Fruit fly (Drosophila melanogaster) S2 (cell line): ENCODE measurements around the gene Lcp65Ag2.

Experiments
- CG8478 ChIP-seq: fragments of >200 bp; optimal IDR thresholded peaks from 2 replicates; lab custom pipeline; 2018
- CTCF ChIP-seq, 2 experiments: fragments of >200 bp; optimal IDR thresholded peaks; 2 replicates each; lab custom pipeline; 2018

Gene Lcp65Ag2

DNA sequence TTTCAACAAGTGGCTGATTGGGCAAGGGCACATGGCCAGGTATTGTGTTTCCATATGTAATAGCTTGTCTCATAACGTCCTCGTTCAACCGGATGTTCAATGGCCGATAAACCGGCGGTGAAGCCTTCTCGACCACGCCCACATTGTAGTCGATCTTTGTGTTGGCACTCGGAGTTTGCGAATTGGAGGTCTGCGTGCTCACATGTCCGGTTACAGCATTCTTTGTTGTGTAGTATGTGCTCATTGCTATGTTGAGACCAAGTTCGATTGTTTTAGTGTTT is 8.0 kb downstream of the Lcp65Ag2 start:
- TF ChIP-seq CTCF (optimal IDR thresholded peaks at IDR 0.05; lab: Kevin White, UChicago) (no peak), CG8478 (no peak)

DNA sequence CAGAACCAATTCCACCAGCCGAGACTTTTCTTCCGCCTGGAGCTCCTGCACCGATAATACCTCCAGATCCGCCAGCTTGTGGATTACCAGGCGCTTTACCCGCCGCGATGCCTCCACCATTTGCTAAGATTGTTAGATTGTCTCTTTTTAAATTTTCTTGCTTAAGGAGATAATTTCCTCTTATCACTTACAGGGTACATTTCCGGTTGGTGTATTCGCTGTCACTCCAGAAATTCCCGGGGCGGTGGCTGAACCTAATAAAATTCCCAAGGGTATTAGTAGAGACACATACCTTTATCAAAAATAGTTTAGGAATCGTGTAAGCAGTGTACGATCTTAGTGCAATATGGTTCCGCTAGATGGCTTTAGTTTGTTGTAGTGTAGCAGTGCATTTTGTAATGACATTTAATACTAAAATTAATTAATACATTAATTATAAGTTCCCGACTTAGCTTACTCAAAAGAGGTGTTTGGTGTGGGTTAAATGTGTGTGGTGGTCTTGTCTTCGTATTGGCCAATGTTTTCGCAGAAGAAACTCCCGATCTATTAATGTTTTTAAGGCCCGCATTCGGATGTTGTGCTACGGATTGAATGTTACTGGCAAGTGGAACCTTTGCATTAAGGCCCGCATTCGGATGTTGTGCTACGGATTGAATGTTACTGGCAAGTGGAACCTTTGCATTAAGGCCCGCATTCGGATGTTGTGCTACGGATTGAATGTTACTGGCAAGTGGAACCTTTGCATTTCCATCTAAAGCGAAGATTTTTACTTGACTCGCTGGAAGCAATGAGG is 8.6 kb downstream of the Lcp65Ag2 start:
- peak; percentile 91 to 94 for TF ChIP-seq CTCF (optimal IDR thresholded peaks at IDR 0.05; lab: Kevin White, UChicago)
- TF ChIP-seq CG8478 = no peak

DNA sequence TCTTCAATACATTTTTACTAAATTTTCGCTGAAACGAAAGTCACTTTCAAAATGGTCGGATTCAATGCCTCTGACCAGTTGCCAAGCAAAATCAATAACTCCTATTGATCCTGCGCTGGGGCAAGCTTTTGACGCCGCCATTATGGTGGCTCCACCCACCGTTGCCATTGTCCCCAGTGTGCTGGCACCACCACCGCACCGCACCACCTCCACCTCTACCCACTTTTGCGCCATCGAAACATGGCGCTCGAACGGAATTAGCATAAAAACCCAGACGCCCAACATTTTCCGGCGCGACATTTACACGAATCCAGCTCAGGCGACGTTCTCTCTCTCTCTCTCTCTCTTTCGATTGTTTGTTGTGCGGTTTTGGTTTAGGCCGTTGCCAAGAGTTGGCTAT is 16.5 kb downstream of the Lcp65Ag2 start:
- TF ChIP-seq CG8478 (no peak), CTCF (optimal IDR thresholded peaks at IDR 0.05; lab: Kevin White, UChicago) (no peak)

DNA sequence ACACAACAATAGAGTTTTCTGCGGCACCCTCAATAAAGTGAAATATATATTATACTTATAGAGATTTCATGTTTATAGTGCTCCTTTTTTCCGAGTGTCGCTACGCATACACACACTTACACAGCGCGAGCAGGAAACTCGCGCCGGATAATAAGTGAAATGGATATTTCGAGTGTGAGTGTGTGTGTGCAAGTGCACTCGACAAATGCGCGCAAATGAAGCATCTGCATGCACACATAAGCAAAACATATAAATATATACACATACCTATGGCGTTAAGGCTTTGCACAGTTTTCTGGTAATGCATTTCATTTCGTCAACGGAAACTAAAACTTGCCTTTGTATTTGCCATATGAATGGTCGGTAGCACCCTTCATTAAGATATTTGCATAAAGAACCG is 17.9 kb downstream of the Lcp65Ag2 start:
- TF ChIP-seq CG8478 = no peak
- TF ChIP-seq CTCF (optimal IDR thresholded peaks at IDR 0.05; lab: Kevin White, UChicago) = no peak

DNA sequence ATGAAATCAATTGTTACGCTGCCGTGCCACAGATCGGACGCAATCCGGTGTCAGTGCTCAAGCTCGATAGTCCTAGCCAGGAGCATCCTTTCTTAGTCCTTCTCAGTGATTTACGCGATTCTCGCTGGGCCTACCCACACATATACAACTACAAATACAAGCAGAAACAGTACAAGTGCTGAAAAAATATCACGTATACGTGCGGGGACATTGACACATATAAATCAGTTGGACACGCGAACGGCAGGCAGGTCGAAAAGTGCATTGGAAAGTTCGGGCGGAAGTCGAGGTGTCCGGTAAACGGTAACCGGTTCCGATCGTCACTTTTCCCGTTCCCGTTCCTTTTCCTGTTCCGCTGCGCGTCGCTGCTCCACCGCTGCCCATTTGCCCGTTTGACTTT is 21.9 kb downstream of the Lcp65Ag2 start:
- TF ChIP-seq CG8478 = no peak
- TF ChIP-seq CTCF (optimal IDR thresholded peaks at IDR 0.05; lab: Kevin White, UChicago) = no peak

DNA sequence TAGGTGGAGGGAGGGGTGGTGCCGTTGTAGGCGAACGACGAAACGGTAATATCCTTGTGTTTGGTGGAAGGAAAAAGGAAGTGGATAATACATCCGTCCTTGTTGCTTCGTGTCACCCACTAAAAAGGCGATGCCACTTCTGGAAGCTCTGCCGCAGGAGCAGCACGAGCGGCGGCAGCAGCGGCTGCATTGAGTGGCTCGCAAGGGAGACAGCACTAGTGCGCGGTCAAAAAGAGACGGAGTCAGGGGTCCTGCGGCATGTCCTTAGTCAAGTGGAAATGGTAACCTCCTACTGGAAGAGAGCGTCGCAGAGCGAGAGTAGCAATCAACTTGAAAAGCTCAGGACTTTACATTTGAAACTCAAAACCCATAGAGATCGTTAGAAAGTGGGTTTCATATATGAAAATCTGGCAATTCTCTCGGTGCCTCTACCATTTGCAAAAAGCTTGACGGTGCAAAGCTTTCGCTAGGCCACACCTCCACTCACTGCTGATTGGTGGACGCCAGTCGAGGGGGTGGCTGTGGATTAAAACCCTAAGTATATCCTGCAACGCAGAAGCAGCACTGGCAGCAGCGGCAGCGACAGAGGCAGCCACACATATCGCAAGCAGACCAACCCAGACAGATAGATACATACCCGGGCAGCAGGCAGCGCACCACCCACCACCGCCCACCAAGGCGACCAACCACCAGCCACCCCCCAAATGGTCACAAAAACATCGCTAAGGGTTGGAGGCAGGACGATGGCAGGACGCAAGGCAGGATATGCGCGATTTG is 22.5 kb downstream of the Lcp65Ag2 start:
- TF ChIP-seq CG8478 (no peak), CTCF (optimal IDR thresholded peaks at IDR 0.05; lab: Kevin White, UChicago) (no peak)

DNA sequence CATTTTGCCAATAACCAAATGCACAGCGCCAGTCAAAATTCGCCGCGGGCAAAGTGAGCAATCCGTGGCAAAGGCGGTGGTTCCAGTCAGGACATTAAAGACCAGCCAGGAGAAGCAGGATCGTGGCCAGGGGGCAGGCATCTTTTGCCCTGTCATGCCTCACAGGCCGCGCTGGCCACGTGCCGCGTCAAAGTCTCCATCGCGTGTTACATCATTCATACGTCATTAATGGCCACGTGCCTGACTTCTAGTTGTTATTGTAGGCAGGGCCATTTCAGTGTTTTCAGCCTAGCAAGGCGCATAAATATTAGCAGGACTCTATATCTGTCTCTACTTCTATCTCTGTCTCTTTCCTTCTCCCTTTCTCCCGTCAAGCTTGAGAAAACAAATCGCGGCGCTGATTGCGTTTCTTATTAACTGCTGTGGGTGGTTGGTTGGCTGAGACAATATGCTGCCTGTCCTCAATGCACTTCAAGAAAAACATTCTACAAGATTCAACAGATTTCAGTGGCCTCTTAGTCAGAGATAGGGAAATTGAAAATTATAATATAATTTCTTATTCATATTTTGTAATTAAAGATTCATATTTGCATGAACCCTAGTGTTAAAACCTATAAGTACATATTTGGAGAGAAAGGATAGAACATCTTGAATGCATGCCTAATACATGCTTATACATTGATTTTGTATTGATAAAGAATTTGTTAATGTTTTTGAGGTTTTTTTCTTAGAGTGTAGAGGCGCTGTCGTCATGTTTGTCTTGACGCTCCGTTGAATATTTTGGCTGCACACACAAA is 24.9 kb downstream of the Lcp65Ag2 start:
- TF ChIP-seq CTCF (optimal IDR thresholded peaks at IDR 0.05; lab: Kevin White, UChicago) (no peak), CG8478 (no peak)

DNA sequence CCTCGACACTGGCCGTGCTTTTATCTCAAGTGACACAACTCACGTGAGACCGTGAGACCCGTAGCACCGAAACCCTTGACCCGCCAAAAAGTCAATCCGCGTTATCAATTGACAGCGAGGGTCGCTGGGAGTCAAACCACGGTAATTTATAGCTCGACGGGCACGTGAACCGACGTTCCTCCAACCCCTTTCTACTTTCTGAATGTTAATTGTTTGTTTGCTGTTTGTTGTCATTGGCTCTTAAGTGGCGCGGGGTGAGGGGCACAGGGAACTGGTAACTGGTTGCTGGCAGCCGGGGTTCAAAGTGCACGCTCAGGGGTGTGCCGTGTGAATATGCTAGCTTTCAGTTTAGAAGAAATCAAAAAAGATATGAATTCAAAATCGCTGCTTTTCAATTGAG is 26.7 kb downstream of the Lcp65Ag2 start:
- TF ChIP-seq CG8478 = no peak
- TF ChIP-seq CTCF (optimal IDR thresholded peaks at IDR 0.05; lab: Kevin White, UChicago) = no peak

DNA sequence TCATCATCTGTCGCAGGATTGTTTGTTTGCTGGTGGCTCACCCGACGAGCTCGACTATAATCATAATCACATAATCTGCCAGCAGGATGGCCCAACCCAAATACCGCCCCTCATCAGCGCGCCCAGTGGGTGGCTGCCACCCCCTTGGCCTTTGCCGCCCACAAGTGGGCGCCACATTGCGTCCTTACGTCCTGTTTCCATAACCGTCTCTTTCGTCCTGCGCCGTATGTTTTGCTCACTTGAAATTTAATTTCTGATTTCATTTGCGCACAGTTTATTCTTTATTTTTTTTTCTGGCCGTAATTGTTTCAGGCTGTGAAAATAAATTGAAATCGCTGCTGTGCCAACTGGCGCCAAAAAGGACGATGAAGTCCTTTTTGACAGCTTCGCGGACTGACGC is 28.0 kb downstream of the Lcp65Ag2 start:
- no peak for TF ChIP-seq CTCF (optimal IDR thresholded peaks at IDR 0.05; lab: Kevin White, UChicago)
- TF ChIP-seq CG8478 = no peak

DNA sequence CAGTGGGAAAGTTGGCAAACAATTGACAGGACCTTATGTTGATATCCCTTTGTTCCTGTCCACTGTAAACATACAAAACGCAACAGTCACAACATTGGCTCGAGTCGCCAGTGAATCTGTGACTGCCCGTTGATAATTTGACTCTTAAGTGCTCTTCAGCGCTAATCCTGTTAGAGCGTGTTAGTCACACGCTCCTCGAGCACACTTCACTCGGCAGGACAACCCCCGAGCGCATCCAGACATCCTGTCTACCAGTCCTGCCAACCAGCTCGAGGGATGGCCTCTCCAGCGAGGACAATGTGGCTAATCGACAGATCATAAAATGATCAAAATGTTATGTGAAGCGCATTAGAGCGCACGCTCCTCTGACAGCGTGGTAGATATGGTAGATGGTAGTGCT is 28.8 kb downstream of the Lcp65Ag2 start:
- TF ChIP-seq CTCF (optimal IDR thresholded peaks at IDR 0.05; lab: Kevin White, UChicago) (no peak), CG8478 (no peak)

DNA sequence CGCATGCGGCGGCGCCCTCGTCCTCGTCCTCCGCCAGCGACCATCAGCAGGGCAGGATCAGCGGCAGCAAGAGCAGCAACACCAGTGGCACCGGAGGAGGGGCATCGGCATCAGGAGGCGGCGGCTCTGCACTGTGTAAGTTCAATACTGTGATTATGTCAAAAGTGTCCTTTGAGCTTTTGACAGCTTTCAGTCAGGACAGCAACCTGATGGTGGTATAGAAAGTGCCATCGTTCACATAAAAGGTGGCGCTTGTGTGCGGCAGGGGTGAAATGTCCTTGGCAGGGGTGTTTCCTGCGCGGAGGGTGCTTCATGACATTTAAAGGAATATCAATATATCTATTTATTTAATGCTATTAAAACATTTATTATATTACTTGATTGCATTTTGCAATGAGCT is 29.7 kb downstream of the Lcp65Ag2 start:
- TF ChIP-seq CTCF (optimal IDR thresholded peaks at IDR 0.05; lab: Kevin White, UChicago) (peak; percentile 89 to 95), CG8478 (no peak)

DNA sequence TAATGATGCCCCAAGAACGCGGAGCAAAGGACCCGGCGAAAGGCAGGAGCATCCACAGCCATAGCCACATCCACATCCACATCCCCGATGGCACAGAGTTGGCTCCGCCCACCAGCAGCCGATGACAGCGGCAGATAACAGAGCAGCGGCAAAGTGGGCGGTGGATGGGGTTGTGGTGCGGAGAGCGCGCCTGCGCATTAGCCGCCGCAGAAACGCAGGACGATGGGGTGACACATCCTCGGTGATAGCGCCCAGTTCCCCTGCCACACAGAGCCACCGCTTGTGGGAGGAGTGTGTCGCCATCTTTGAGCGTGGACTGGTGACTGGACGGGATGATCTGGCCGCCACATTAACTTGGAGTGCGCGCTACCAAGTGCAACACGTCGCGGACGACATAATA is 36.1 kb downstream of the Lcp65Ag2 start, which contains the start of gene Ets65A:
Gene Ets65A, plus strand, starts transcription at position 348 of the 400 bp plus-strand sequence.
- TF ChIP-seq CTCF (optimal IDR thresholded peaks at IDR 0.05; lab: Kevin White, UChicago) (no peak), CG8478 (no peak)

DNA sequence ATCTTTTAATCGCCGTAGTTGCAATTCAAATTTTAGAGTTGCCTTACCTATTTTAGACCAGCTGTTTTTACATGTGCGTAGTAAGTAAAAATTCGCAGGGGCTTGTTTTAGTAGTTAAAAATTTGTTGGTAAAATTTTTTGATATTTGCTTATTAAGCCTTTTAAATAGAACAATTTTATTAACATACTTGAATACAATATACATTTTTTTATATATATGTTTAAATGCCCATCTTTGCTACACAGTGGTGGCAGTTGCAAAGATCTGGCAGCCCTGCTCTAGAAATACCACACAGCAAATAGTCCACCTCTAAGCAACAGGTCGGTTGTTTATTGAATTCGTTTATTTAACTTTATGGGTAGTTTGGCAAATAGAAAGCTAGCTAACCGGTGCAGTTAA is 38.7 kb downstream of the Lcp65Ag2 start, which contains the start of the genes CG10467 and loj:
Gene CG10467, minus strand, starts transcription at position 51 of the 400 bp plus-strand sequence.
Gene loj, plus strand, starts transcription at position 291 of the 400 bp plus-strand sequence.
- TF ChIP-seq CTCF (optimal IDR thresholded peaks at IDR 0.05; lab: Kevin White, UChicago) (no peak), CG8478 (no peak)

DNA sequence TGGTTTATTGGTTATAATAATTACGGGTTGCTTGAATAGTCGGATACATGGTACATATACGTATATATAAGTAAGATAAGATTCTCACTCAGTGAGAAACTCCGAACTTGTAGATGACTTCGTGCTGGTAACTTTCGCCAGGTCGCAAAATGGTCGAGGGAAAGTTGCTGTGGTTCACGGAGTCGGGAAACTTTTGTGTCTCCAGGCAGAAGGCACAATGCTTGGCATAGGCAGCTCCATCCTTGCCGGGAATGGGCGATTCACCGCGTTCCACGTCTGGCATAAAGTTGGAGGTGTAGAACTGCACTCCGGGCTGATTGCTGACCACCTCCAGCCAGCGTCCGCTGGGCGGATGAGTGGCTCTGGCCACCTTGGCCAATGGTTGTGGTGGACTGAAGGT is 40.2 kb downstream of the Lcp65Ag2 start, which contains the start of gene CG10469:
Gene CG10469, minus strand, starts transcription at position 101 of the 400 bp plus-strand sequence.
- no peak for TF ChIP-seq CTCF (optimal IDR thresholded peaks at IDR 0.05; lab: Kevin White, UChicago)
- no peak for TF ChIP-seq CG8478

DNA sequence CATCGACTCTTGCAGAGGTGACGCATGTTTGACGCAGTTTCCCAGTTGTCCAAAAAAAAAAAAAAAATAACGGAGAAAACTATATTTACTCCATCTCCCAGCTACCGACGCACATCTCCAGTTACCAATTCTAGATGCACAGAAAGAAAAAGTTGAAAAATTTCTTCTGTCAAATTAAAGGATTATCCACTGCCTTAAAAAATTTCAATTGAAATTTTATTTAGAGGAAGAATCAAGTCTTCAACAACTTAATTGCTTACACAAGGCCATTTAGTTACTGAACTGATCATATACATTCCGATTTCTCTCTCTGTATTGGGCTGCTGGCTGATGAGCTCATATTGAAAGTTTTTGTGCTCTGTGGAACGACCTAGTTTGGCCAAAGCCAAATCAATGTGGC is 47.4 kb downstream of the Lcp65Ag2 start:
- TF ChIP-seq CTCF (optimal IDR thresholded peaks at IDR 0.05; lab: Kevin White, UChicago) (no peak), CG8478 (no peak)
